Worm (Caenorhabditis elegans) whole organism, L3 larva: ENCODE data around the gene F54D11.4.

Source experiments
- aly-2 ChIP-seq: fragments of 150-350 bp; optimal IDR thresholded peaks from 2 replicates; lab custom pipeline; 2014; ENCODE audit warnings: missing biosample characterization, missing genetic modification characterization
- ceh-16 ChIP-seq: sonication (generic microtip); optimal IDR thresholded peaks from 2 replicates; lab custom pipeline; 2017; ENCODE audit warnings: missing biosample characterization, missing genetic modification characterization
- ceh-9 ChIP-seq: sonication (generic microtip); optimal IDR thresholded peaks from 2 replicates; lab custom pipeline; 2018; ENCODE audit warnings: missing biosample characterization, missing genetic modification characterization
- elt-3 ChIP-seq, 3 experiments: fragments of 150-350 bp in 1 of 3; sonication (generic microtip) in 2 of 3; optimal IDR thresholded peaks; 2 replicates in 2 of 3; 4 replicates in 1 of 3; lab custom pipeline; 2014 to 2017; ENCODE audit warnings: missing biosample characterization in 3 of 3, missing genetic modification characterization in 3 of 3
- hmg-11 ChIP-seq: sonication (generic microtip); optimal IDR thresholded peaks from 2 replicates; lab custom pipeline; 2016; ENCODE audit warnings: missing genetic modification characterization, missing compliant biosample characterization
- jun-1 ChIP-seq: fragments of 150-350 bp; optimal IDR thresholded peaks from 2 replicates; lab custom pipeline; 2014; ENCODE audit warnings: missing biosample characterization, missing genetic modification reagents, missing genetic modification characterization
- mdl-1 ChIP-seq: fragments of 150-350 bp; optimal IDR thresholded peaks from 2 replicates; lab custom pipeline; 2014; ENCODE audit warnings: missing biosample characterization, missing genetic modification characterization
- nhr-237 ChIP-seq: fragments of 150-350 bp; optimal IDR thresholded peaks from 2 replicates; lab custom pipeline; 2014; ENCODE audit warnings: missing biosample characterization, missing genetic modification characterization
- nhr-25 ChIP-seq: sonication (generic microtip); optimal IDR thresholded peaks from 2 replicates; lab custom pipeline; 2017; ENCODE audit warnings: missing biosample characterization, missing genetic modification characterization
- nhr-77 ChIP-seq: fragments of 150-350 bp; optimal IDR thresholded peaks from 2 replicates; lab custom pipeline; 2014; ENCODE audit warnings: missing biosample characterization, missing genetic modification characterization
- skn-1 ChIP-seq: fragments of 150-350 bp; optimal IDR thresholded peaks from 2 replicates; lab custom pipeline; 2014; ENCODE audit warnings: missing biosample characterization, missing genetic modification characterization
- snpc-4 ChIP-seq: fragments of 150-350 bp; optimal IDR thresholded peaks from 2 replicates; lab custom pipeline; 2014; ENCODE audit warnings: missing biosample characterization, missing genetic modification characterization
- unc-62 ChIP-seq: fragments of 150-350 bp; sonication (generic microtip); optimal IDR thresholded peaks from 4 replicates; lab custom pipeline; 2014; ENCODE audit warnings: missing biosample characterization, missing genetic modification reagents, missing genetic modification characterization
- zag-1 ChIP-seq: fragments of 150-350 bp; optimal IDR thresholded peaks from 2 replicates; lab custom pipeline; 2014; ENCODE audit warnings: missing biosample characterization, missing genetic modification characterization

ce11 chrV:4575458-4575857 lies 40.5 kb upstream of the F54D11.4 start:
- TF ChIP-seq nhr-25 (tag; lab: Kevin White, UChicago) (no peak), zag-1 (tag; lab: Kevin White, UChicago) (no peak), nhr-77 (tag; lab: Kevin White, UChicago) (no peak), nhr-237 (no peak), skn-1 (tag; lab: Kevin White, UChicago) (no peak), ceh-16 (tag; lab: Kevin White, UChicago) (no peak), unc-62 (no peak), ceh-9 (tag; lab: Kevin White, UChicago) (no peak), jun-1 (tag; lab: Kevin White, UChicago) (no peak), elt-3 (tag; optimal IDR thresholded peaks at IDR 0.05; lab: Kevin White, UChicago) (no peak), aly-2 (tag; lab: Kevin White, UChicago) (no peak), snpc-4 (no peak), hmg-11 (no peak), mdl-1 (tag; lab: Kevin White, UChicago) (no peak)
